Comparison of ENCODE assay signal across 1 fruit fly cellular context in the genomic region with DNA sequence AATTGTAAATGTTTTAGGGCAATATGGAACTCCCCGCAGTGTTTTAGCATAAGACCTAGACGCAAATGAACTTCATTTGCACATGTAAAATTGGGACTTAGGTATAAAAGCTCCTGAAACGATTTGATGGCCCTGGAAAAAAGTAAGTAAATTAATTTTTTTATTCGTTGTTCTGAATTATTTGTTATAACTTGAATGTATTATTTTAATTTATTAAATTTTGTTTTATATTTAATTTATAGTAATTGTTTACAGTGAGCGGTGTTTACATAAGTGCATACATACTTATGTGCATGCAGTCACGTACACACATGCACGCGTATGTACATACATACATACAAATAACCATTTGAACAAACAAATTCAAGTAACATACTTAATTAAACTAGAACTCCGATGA.
TF ChIP-seq lines count a peak whose summit lies in the region.

No protein-coding gene starts in this region.

TF ChIP-seq in whole organism, embryonic, 481 proteins besides CTCF, POLR2A, EP300 and RAD21 (continued from another document):
- TF ChIP-seq Dref (GFP tag; IDR thresholded peaks at IDR 0.05; lab: Robert Waterston, UW) (no peak), Hr3 (GFP tag; optimal IDR thresholded peaks at IDR 0.05; lab: Kevin White, UChicago) (no peak), Xrp1 (GFP tag; IDR thresholded peaks at IDR 0.05; lab: Robert Waterston, UW) (peak; percentile 72), CG13775 (GFP tag; optimal IDR thresholded peaks at IDR 0.05; lab: Kevin White, UChicago) (peak; percentile 45), MESR4 (GFP tag; optimal IDR thresholded peaks at IDR 0.05; lab: Kevin White, UChicago) (no peak), CG8290 (GFP tag; optimal IDR thresholded peaks at IDR 0.05; lab: Kevin White, UChicago) (no peak), CG8290 (tag; optimal IDR thresholded peaks at IDR 0.05; lab: Kevin White, UChicago) (no peak), MTF-1 (GFP tag; optimal IDR thresholded peaks at IDR 0.05; lab: Kevin White, UChicago; ENCODE audit: borderline replicate concordance) (no peak), HLH3B (GFP tag; IDR thresholded peaks at IDR 0.05; lab: Robert Waterston, UW) (peak; percentile 46; the same call in 1 of the 2 replicates), CG4617 (GFP tag; optimal IDR thresholded peaks at IDR 0.05; lab: Kevin White, UChicago; ENCODE audit: borderline replicate concordance) (no peak), CG2875 (GFP tag; optimal IDR thresholded peaks at IDR 0.05; lab: Kevin White, UChicago) (peak; percentile 29), repo (GFP tag; optimal IDR thresholded peaks at IDR 0.05; lab: Kevin White, UChicago) (no peak), CG15601 (tag; optimal IDR thresholded peaks at IDR 0.05; lab: Kevin White, UChicago) (peak; percentile 18), CG12391 (tag; optimal IDR thresholded peaks at IDR 0.05; lab: Kevin White, UChicago) (no peak), dmrt99B (tag; optimal IDR thresholded peaks at IDR 0.05; lab: Kevin White, UChicago) (no peak), bsh (GFP tag; optimal IDR thresholded peaks at IDR 0.05; lab: Kevin White, UChicago) (peak in 1 of 2 experiments; percentile 42), CG12942 (GFP tag; optimal IDR thresholded peaks at IDR 0.05; lab: Kevin White, UChicago) (no peak), Spps (tag; optimal IDR thresholded peaks at IDR 0.05; lab: Kevin White, UChicago) (peak; percentile 54), CG10431 (GFP tag; optimal IDR thresholded peaks at IDR 0.05; lab: Kevin White, UChicago) (peak; percentile 34), Asciz (GFP tag; optimal IDR thresholded peaks at IDR 0.05; lab: Kevin White, UChicago) (peak; percentile 75), Adf1 (GFP tag; IDR thresholded peaks at IDR 0.05; lab: Robert Waterston, UW) (no peak), CG2712 (tag; optimal IDR thresholded peaks at IDR 0.05; lab: Kevin White, UChicago) (peak; percentile 78), CG6791 (GFP tag; IDR thresholded peaks at IDR 0.05; lab: Robert Waterston, UW; ENCODE audit: partially characterized antibody) (no peak), nom (GFP tag; optimal IDR thresholded peaks at IDR 0.05; lab: Kevin White, UChicago) (peak; percentile 38), knrl (GFP tag; IDR thresholded peaks at IDR 0.05; lab: Robert Waterston, UW; ENCODE audit: partially characterized antibody) (no peak), D (optimal IDR thresholded peaks at IDR 0.05; lab: Kevin White, UChicago) (no peak), D (GFP tag; optimal IDR thresholded peaks at IDR 0.05; lab: Kevin White, UChicago) (peak; percentile 61), CG6683 (GFP tag; optimal IDR thresholded peaks at IDR 0.05; lab: Kevin White, UChicago) (no peak), CG10267 (tag; optimal IDR thresholded peaks at IDR 0.05; lab: Kevin White, UChicago) (peak; percentile 57), sd (tag; optimal IDR thresholded peaks at IDR 0.05; lab: Kevin White, UChicago) (no peak), cato (GFP tag; optimal IDR thresholded peaks at IDR 0.05; lab: Kevin White, UChicago; ENCODE audit: borderline replicate concordance) (no peak), dati (GFP tag; IDR thresholded peaks at IDR 0.05; lab: Robert Waterston, UW) (no peak), dmrt11E (tag; optimal IDR thresholded peaks at IDR 0.05; lab: Kevin White, UChicago) (peak; percentile 60), CG18599 (GFP tag; optimal IDR thresholded peaks at IDR 0.05; lab: Kevin White, UChicago) (no peak), CG7271 (tag; optimal IDR thresholded peaks at IDR 0.05; lab: Kevin White, UChicago) (peak; percentile 41), CG10979 (tag; optimal IDR thresholded peaks at IDR 0.05; lab: Kevin White, UChicago) (peak; percentile 66), CG2889 (GFP tag; IDR thresholded peaks at IDR 0.05; lab: Robert Waterston, UW) (no peak), zfh2 (GFP tag; optimal IDR thresholded peaks at IDR 0.05; lab: Kevin White, UChicago) (no peak), CG30431 (GFP tag; optimal IDR thresholded peaks at IDR 0.05; lab: Kevin White, UChicago) (no peak), CG17829 (tag; optimal IDR thresholded peaks at IDR 0.05; lab: Kevin White, UChicago) (peak; percentile 69), CG17802 (tag; optimal IDR thresholded peaks at IDR 0.05; lab: Kevin White, UChicago) (peak; percentile 29), CG1024 (GFP tag; IDR thresholded peaks at IDR 0.05; lab: Robert Waterston, UW) (no peak), CG6654 (GFP tag; optimal IDR thresholded peaks at IDR 0.05; lab: Kevin White, UChicago) (no peak), slou (GFP tag; optimal IDR thresholded peaks at IDR 0.05; lab: Kevin White, UChicago) (no peak), ara (GFP tag; IDR thresholded peaks at IDR 0.05; lab: Robert Waterston, UW) (0 out of 2 replicates have a peak, but pooled peaks have one; percentile 30), schlank (tag; optimal IDR thresholded peaks at IDR 0.05; lab: Kevin White, UChicago) (no peak), Doc2 (GFP tag; IDR thresholded peaks at IDR 0.05; lab: Robert Waterston, UW) (no peak), amos (GFP tag; IDR thresholded peaks at IDR 0.05; lab: Robert Waterston, UW; ENCODE audit: partially characterized antibody) (no peak), CG11695 (GFP tag; IDR thresholded peaks at IDR 0.05; lab: Robert Waterston, UW) (peak; percentile 30; the same call in 1 of the 3 replicates), CG17328 (GFP tag; IDR thresholded peaks at IDR 0.05; lab: Robert Waterston, UW) (0 out of 2 replicates have a peak, but pooled peaks have one; percentile 31), lola (GFP tag; optimal IDR thresholded peaks at IDR 0.05; lab: Kevin White, UChicago) (peak in 1 of 3 experiments; percentile 45), so (GFP tag; IDR thresholded peaks at IDR 0.05; lab: Robert Waterston, UW) (no peak), cwo (GFP tag; optimal IDR thresholded peaks at IDR 0.05; lab: Kevin White, UChicago) (no peak), CG34224 (GFP tag; IDR thresholded peaks at IDR 0.05; lab: Robert Waterston, UW; ENCODE audit: partially characterized antibody) (no peak), Dip2 (GFP tag; IDR thresholded peaks at IDR 0.05; lab: Robert Waterston, UW) (no peak), stc (GFP tag; IDR thresholded peaks at IDR 0.05; lab: Robert Waterston, UW) (peak; percentile 64), CG10959 (GFP tag; IDR thresholded peaks at IDR 0.05; lab: Robert Waterston, UW) (no peak), gsb (GFP tag; IDR thresholded peaks at IDR 0.05; lab: Robert Waterston, UW) (no peak), wor (GFP tag; IDR thresholded peaks at IDR 0.05; lab: Robert Waterston, UW) (peak; percentile 12; the same call in 1 of the 2 replicates), dpn (GFP tag; optimal IDR thresholded peaks at IDR 0.05; lab: Kevin White, UChicago) (no peak), her (GFP tag; optimal IDR thresholded peaks at IDR 0.05; lab: Kevin White, UChicago) (no peak), CG42726 (GFP tag; IDR thresholded peaks at IDR 0.05; lab: Robert Waterston, UW; ENCODE audit: partially characterized antibody) (no peak), vnd (GFP tag; IDR thresholded peaks at IDR 0.05; lab: Robert Waterston, UW; ENCODE audit: partially characterized antibody) (no peak), trem (tag; optimal IDR thresholded peaks at IDR 0.05; lab: Kevin White, UChicago) (peak; percentile 50), pzg (GFP tag; optimal IDR thresholded peaks at IDR 0.05; lab: Kevin White, UChicago) (no peak), B-H1 (GFP tag; IDR thresholded peaks at IDR 0.05; lab: Robert Waterston, UW) (peak; percentile 10; the same call in 1 of the 3 replicates), CG17568 (GFP tag; optimal IDR thresholded peaks at IDR 0.05; lab: Kevin White, UChicago) (no peak), CG4360 (GFP tag; IDR thresholded peaks at IDR 0.05; lab: Robert Waterston, UW) (no peak), disco-r (GFP tag; optimal IDR thresholded peaks at IDR 0.05; lab: Kevin White, UChicago) (no peak), Hsf (GFP tag; optimal IDR thresholded peaks at IDR 0.05; lab: Kevin White, UChicago) (no peak), org-1 (GFP tag; optimal IDR thresholded peaks at IDR 0.05; lab: Kevin White, UChicago) (no peak), nerfin-1 (tag; optimal IDR thresholded peaks at IDR 0.05; lab: Kevin White, UChicago) (peak; percentile 42), CG15269 (tag; optimal IDR thresholded peaks at IDR 0.05; lab: Kevin White, UChicago) (no peak), scrt (GFP tag; optimal IDR thresholded peaks at IDR 0.05; lab: Kevin White, UChicago) (no peak), YL-1 (GFP tag; optimal IDR thresholded peaks at IDR 0.05; lab: Kevin White, UChicago) (peak; percentile 4), CG18764 (GFP tag; optimal IDR thresholded peaks at IDR 0.05; lab: Kevin White, UChicago) (peak; percentile 5), Dip3 (GFP tag; optimal IDR thresholded peaks at IDR 0.05; lab: Kevin White, UChicago) (no peak), CG7963 (GFP tag; IDR thresholded peaks at IDR 0.05; lab: Robert Waterston, UW; ENCODE audit: partially characterized antibody) (no peak), CG6689 (GFP tag; IDR thresholded peaks at IDR 0.05; lab: Robert Waterston, UW) (peak; percentile 23), Mad (GFP tag; optimal IDR thresholded peaks at IDR 0.05; lab: Kevin White, UChicago) (no peak), Jarid2 (GFP tag; optimal IDR thresholded peaks at IDR 0.05; lab: Kevin White, UChicago) (no peak), CG14710 (tag; optimal IDR thresholded peaks at IDR 0.05; lab: Kevin White, UChicago) (peak; percentile 61), az2 (GFP tag; optimal IDR thresholded peaks at IDR 0.05; lab: Kevin White, UChicago) (peak; percentile 23), hth (optimal IDR thresholded peaks at IDR 0.05; lab: Kevin White, UChicago) (no peak), CG9437 (GFP tag; optimal IDR thresholded peaks at IDR 0.05; lab: Kevin White, UChicago) (peak; percentile 6), CG2202 (tag; optimal IDR thresholded peaks at IDR 0.05; lab: Kevin White, UChicago) (no peak), CG6254 (GFP tag; optimal IDR thresholded peaks at IDR 0.05; lab: Kevin White, UChicago) (peak; percentile 69), gce (GFP tag; IDR thresholded peaks at IDR 0.05; lab: Robert Waterston, UW) (peak; percentile 44; the same call in 1 of the 3 replicates), Optix (GFP tag; IDR thresholded peaks at IDR 0.05; lab: Robert Waterston, UW) (no peak), D19B (GFP tag; optimal IDR thresholded peaks at IDR 0.05; lab: Kevin White, UChicago) (no peak), vvl (GFP tag; IDR thresholded peaks at IDR 0.05; lab: Robert Waterston, UW) (peak; percentile 33; the same call in 1 of the 2 replicates), CG15696 (tag; optimal IDR thresholded peaks at IDR 0.05; lab: Kevin White, UChicago) (peak; percentile 13), CG5953 (GFP tag; IDR thresholded peaks at IDR 0.05; lab: Robert Waterston, UW) (0 out of 2 replicates have a peak, but pooled peaks have one; percentile 16), Drgx (GFP tag; IDR thresholded peaks at IDR 0.05; lab: Robert Waterston, UW) (peak; percentile 74), zf30C (GFP tag; optimal IDR thresholded peaks at IDR 0.05; lab: Kevin White, UChicago) (no peak), otp (GFP tag; IDR thresholded peaks at IDR 0.05; lab: Robert Waterston, UW) (no peak; the same call in 2 of the 3 replicates), CG10565 (GFP tag; optimal IDR thresholded peaks at IDR 0.05; lab: Kevin White, UChicago) (no peak), CG8359 (GFP tag; optimal IDR thresholded peaks at IDR 0.05; lab: Kevin White, UChicago; ENCODE audit: borderline replicate concordance) (peak; percentile 22), CG12299 (tag; optimal IDR thresholded peaks at IDR 0.05; lab: Kevin White, UChicago) (no peak), Sry-β (GFP tag; optimal IDR thresholded peaks at IDR 0.05; lab: Kevin White, UChicago) (peak; percentile 4), CG8388 (GFP tag; optimal IDR thresholded peaks at IDR 0.05; lab: Kevin White, UChicago) (peak; percentile 46), Dek (tag; optimal IDR thresholded peaks at IDR 0.05; lab: Kevin White, UChicago) (no peak), croc (GFP tag; conservative IDR thresholded peaks at IDR 0.05; lab: Robert Waterston, UW) (no peak; the same call in 2 of the 3 replicates), MBD-R2 (GFP tag; IDR thresholded peaks at IDR 0.05; lab: Robert Waterston, UW) (no peak), nmo (GFP tag; optimal IDR thresholded peaks at IDR 0.05; lab: Kevin White, UChicago) (peak; percentile 41), hbn (GFP tag; IDR thresholded peaks at IDR 0.05; lab: Robert Waterston, UW; ENCODE audit: partially characterized antibody) (no peak), phol (tag; optimal IDR thresholded peaks at IDR 0.05; lab: Kevin White, UChicago) (peak; percentile 37), Hand (GFP tag; optimal IDR thresholded peaks at IDR 0.05; lab: Kevin White, UChicago) (no peak), cg (GFP tag; optimal IDR thresholded peaks at IDR 0.05; lab: Kevin White, UChicago) (no peak), CG12104 (GFP tag; optimal IDR thresholded peaks at IDR 0.05; lab: Kevin White, UChicago) (peak; percentile 19), Stat92E (GFP tag; optimal IDR thresholded peaks at IDR 0.05; lab: Kevin White, UChicago) (no peak), kah (GFP tag; optimal IDR thresholded peaks at IDR 0.05; lab: Kevin White, UChicago) (peak; percentile 44)
